Worm (Caenorhabditis elegans): ENCODE results near the gene F13E9.13.

Gene F13E9.13

ce11 chrIV:10858300-10859016, 22.9 kb upstream of the F13E9.13 start, which contains the start of the genes T11G6.2 and hars-1:
TSS of gene T11G6.2 (minus strand) at chrIV:10858496.
TSS of gene hars-1 (plus strand) at chrIV:10858957.
- TF ChIP-seq klf-2 (GFP tag; conservative IDR thresholded peaks at IDR 0.05) = no peak
- no peak for TF ChIP-seq flt-1 (GFP tag; IDR thresholded peaks at IDR 0.05)
- TF ChIP-seq cog-1 (tag; optimal IDR thresholded peaks at IDR 0.05) = no peak
- TF ChIP-seq ztf-23 (GFP tag; IDR thresholded peaks at IDR 0.05) = no peak
- no peak for TF ChIP-seq ref-1 (GFP tag; conservative IDR thresholded peaks at IDR 0.05)
- no peak for TF ChIP-seq T22C8.4 (GFP tag; IDR thresholded peaks at IDR 0.05)
- TF ChIP-seq med-1 (GFP tag; optimal IDR thresholded peaks at IDR 0.05; ENCODE audit: insufficient read depth) = no peak
- no peak for TF ChIP-seq tab-1 (GFP tag; IDR thresholded peaks at IDR 0.05)
- TF ChIP-seq ztf-29 (GFP tag; IDR thresholded peaks at IDR 0.05) = no peak

- TF ChIP-seq tab-1 (GFP tag; IDR thresholded peaks at IDR 0.05) = no peak
- TF ChIP-seq T22C8.4 (GFP tag; IDR thresholded peaks at IDR 0.05) = peak; percentile 56; the same call in 1 of the 2 replicates
These were observed 20.2 kb upstream of the F13E9.13 start, which contains the start of gene rbm-22 for ce11 chrIV:10861102-10861501. TSS of gene rbm-22 (plus strand) at chrIV:10861402.

ce11 chrIV:10864031-10864430, 17.3 kb upstream of the F13E9.13 start, which contains the start of gene nish-1:
TSS of gene nish-1 (plus strand) at chrIV:10864331.
- TF ChIP-seq ztf-29 (GFP tag; IDR thresholded peaks at IDR 0.05) = no peak
- TF ChIP-seq cog-1 (tag; optimal IDR thresholded peaks at IDR 0.05) = no peak
- TF ChIP-seq ref-1 (GFP tag; conservative IDR thresholded peaks at IDR 0.05) = no peak
- no peak for TF ChIP-seq klf-2 (GFP tag; conservative IDR thresholded peaks at IDR 0.05)
- no peak for TF ChIP-seq med-1 (GFP tag; optimal IDR thresholded peaks at IDR 0.05; ENCODE audit: insufficient read depth)
- TF ChIP-seq tab-1 (GFP tag; IDR thresholded peaks at IDR 0.05) = no peak
- no peak for TF ChIP-seq T22C8.4 (GFP tag; IDR thresholded peaks at IDR 0.05)
- TF ChIP-seq ztf-23 (GFP tag; IDR thresholded peaks at IDR 0.05) = no peak
- TF ChIP-seq flt-1 (GFP tag; IDR thresholded peaks at IDR 0.05) = no peak

- 0 out of 2 replicates have a peak, but pooled peaks have one; percentile 4 for TF ChIP-seq tab-1 (GFP tag; IDR thresholded peaks at IDR 0.05)
- TF ChIP-seq med-1 (GFP tag; optimal IDR thresholded peaks at IDR 0.05; ENCODE audit: insufficient read depth) = no peak
- TF ChIP-seq ztf-29 (GFP tag; IDR thresholded peaks at IDR 0.05) = peak; percentile 67; the same call in 1 of the 2 replicates
These were observed 13.8 kb upstream of the F13E9.13 start for ce11 chrIV:10867370-10868146.

- TF ChIP-seq tab-1 (GFP tag; IDR thresholded peaks at IDR 0.05) (peak; percentile 51; the same call in 1 of the 2 replicates), flt-1 (GFP tag; IDR thresholded peaks at IDR 0.05) (0 out of 2 replicates have a peak, but pooled peaks have one; percentile 50), cog-1 (tag; optimal IDR thresholded peaks at IDR 0.05) (no peak), ztf-29 (GFP tag; IDR thresholded peaks at IDR 0.05) (no peak), ztf-23 (GFP tag; IDR thresholded peaks at IDR 0.05) (peak; percentile 18; the same call in 1 of the 2 replicates)
These were observed 12.6 kb upstream of the F13E9.13 start, which contains the start of gene F13E9.11 for ce11 chrIV:10868629-10869251. TSS of gene F13E9.11 (minus strand) at chrIV:10869135.

- TF ChIP-seq T22C8.4 (GFP tag; IDR thresholded peaks at IDR 0.05) (no peak), tab-1 (GFP tag; IDR thresholded peaks at IDR 0.05) (0 out of 2 replicates have a peak, but pooled peaks have one; percentile 65)
These were observed 11.7 kb upstream of the F13E9.13 start for ce11 chrIV:10869642-10870041.

- TF ChIP-seq klf-2 (GFP tag; conservative IDR thresholded peaks at IDR 0.05) (no peak), flt-1 (GFP tag; IDR thresholded peaks at IDR 0.05) (0 out of 2 replicates have a peak, but pooled peaks have one; percentile 4)
These were observed 11.2 kb upstream of the F13E9.13 start for ce11 chrIV:10870158-10870557.

ce11 chrIV:10874527-10874926, 6.8 kb upstream of the F13E9.13 start, which contains the start of gene F13E9.12:
TSS of gene F13E9.12 (minus strand) at chrIV:10874627.
- TF ChIP-seq ztf-23 (GFP tag; IDR thresholded peaks at IDR 0.05) = no peak
- TF ChIP-seq ref-1 (GFP tag; conservative IDR thresholded peaks at IDR 0.05) = no peak
- no peak for TF ChIP-seq tab-1 (GFP tag; IDR thresholded peaks at IDR 0.05)
- TF ChIP-seq ztf-29 (GFP tag; IDR thresholded peaks at IDR 0.05) = no peak
- TF ChIP-seq flt-1 (GFP tag; IDR thresholded peaks at IDR 0.05) = no peak
- no peak for TF ChIP-seq cog-1 (tag; optimal IDR thresholded peaks at IDR 0.05)
- TF ChIP-seq med-1 (GFP tag; optimal IDR thresholded peaks at IDR 0.05; ENCODE audit: insufficient read depth) = no peak
- no peak for TF ChIP-seq T22C8.4 (GFP tag; IDR thresholded peaks at IDR 0.05)
- TF ChIP-seq klf-2 (GFP tag; conservative IDR thresholded peaks at IDR 0.05) = no peak

- TF ChIP-seq tab-1 (GFP tag; IDR thresholded peaks at IDR 0.05) = no peak
- TF ChIP-seq cog-1 (tag; optimal IDR thresholded peaks at IDR 0.05) = no peak
These were observed 4.5 kb upstream of the F13E9.13 start, which contains the start of gene fipr-14 for ce11 chrIV:10876844-10877243. TSS of gene fipr-14 (plus strand) at chrIV:10877144.

- no peak for TF ChIP-seq ztf-23 (GFP tag; IDR thresholded peaks at IDR 0.05)
- TF ChIP-seq tab-1 (GFP tag; IDR thresholded peaks at IDR 0.05) = no peak
- no peak for TF ChIP-seq ztf-29 (GFP tag; IDR thresholded peaks at IDR 0.05)
- no peak for TF ChIP-seq flt-1 (GFP tag; IDR thresholded peaks at IDR 0.05)
- TF ChIP-seq cog-1 (tag; optimal IDR thresholded peaks at IDR 0.05) = no peak
- TF ChIP-seq ref-1 (GFP tag; conservative IDR thresholded peaks at IDR 0.05) = no peak
- no peak for TF ChIP-seq klf-2 (GFP tag; conservative IDR thresholded peaks at IDR 0.05)
These were observed 1.8 kb upstream of the F13E9.13 start, which contains the start of gene sdz-13 for ce11 chrIV:10879542-10879941. TSS of gene sdz-13 (minus strand) at chrIV:10879642.
